Fruit fly (Drosophila melanogaster) whole organism, wandering third instar larva: ENCODE data around the gene rogdi.

Source experiments
- Abd-B ChIP-seq: fragments of >200 bp; optimal IDR thresholded peaks from 2 replicates; lab custom pipeline; 2017; ENCODE audit warnings: missing biosample characterization, missing genetic modification characterization
- CG9705 ChIP-seq: fragments of 200-800 bp; sonication (Bioruptor generic); optimal IDR thresholded peaks from 2 replicates; lab custom pipeline; 2018; ENCODE audit warnings: missing biosample characterization, mild to moderate bottlenecking, missing genetic modification characterization
- CrebA ChIP-seq: fragments of 200-800 bp; sonication (Bioruptor generic); optimal IDR thresholded peaks from 2 replicates; lab custom pipeline; 2016; ENCODE audit warnings: missing biosample characterization, mild to moderate bottlenecking, missing genetic modification characterization, borderline replicate concordance
- Dif ChIP-seq: fragments of 200-275, 200-300 bp; sonication (Bioruptor generic); optimal IDR thresholded peaks from 2 replicates; lab custom pipeline; 2018; ENCODE audit warnings: missing biosample characterization, missing genetic modification characterization; ENCODE audit not compliant: partially characterized antibody
- GATAd ChIP-seq: sonication (Bioruptor generic); optimal IDR thresholded peaks from 2 replicates; lab custom pipeline; 2016; ENCODE audit warnings: missing biosample characterization, missing genetic modification characterization
- HLH106 ChIP-seq: fragments of 200-800 bp; optimal IDR thresholded peaks from 3 replicates; lab custom pipeline; 2019; ENCODE audit warnings: missing biosample characterization, mild to moderate bottlenecking, missing genetic modification characterization, moderate library complexity
- Hnf4 ChIP-seq: fragments of 200-800 bp; sonication (Bioruptor generic); optimal IDR thresholded peaks from 2 replicates; lab custom pipeline; 2016; ENCODE audit warnings: missing biosample characterization, mild to moderate bottlenecking, missing genetic modification characterization
- Hr78 ChIP-seq: fragments of >200 bp; optimal IDR thresholded peaks from 2 replicates; lab custom pipeline; 2017; ENCODE audit warnings: missing biosample characterization, missing genetic modification characterization
- Hr83 ChIP-seq: fragments of 200-300 bp; sonication (Bioruptor generic); optimal IDR thresholded peaks from 2 replicates; lab custom pipeline; 2016; ENCODE audit warnings: missing biosample characterization, mild to moderate bottlenecking, missing genetic modification characterization, moderate library complexity; ENCODE audit not compliant: poor library complexity, severe bottlenecking
- Jra ChIP-seq: sonication (Bioruptor generic); optimal IDR thresholded peaks from 2 replicates; lab custom pipeline; 2016; ENCODE audit warnings: missing biosample characterization, missing genetic modification characterization
- Mio ChIP-seq: sonication (Bioruptor generic); optimal IDR thresholded peaks from 2 replicates; lab custom pipeline; 2016; ENCODE audit warnings: missing biosample characterization, missing genetic modification characterization
- Myc ChIP-seq: fragments of >200 bp; optimal IDR thresholded peaks from 2 replicates; lab custom pipeline; 2017
- N ChIP-seq: fragments of >200 bp; optimal IDR thresholded peaks from 2 replicates; lab custom pipeline; 2018; ENCODE audit warnings: missing biosample characterization, missing external identifiers, missing genetic modification characterization
- Rel ChIP-seq, 2 experiments: fragments of 200-800 bp; sonication (Bioruptor generic) in 1 of 2; optimal IDR thresholded peaks; 2 replicates in 1 of 2; 3 replicates in 1 of 2; lab custom pipeline; 2016 to 2019; ENCODE audit warnings: mild to moderate bottlenecking in 2 of 2, missing biosample characterization in 2 of 2, missing genetic modification characterization in 2 of 2, moderate library complexity in 1 of 2
- Sp1 ChIP-seq: fragments of 200-800 bp; sonication (Bioruptor generic); optimal IDR thresholded peaks from 3 replicates; lab custom pipeline; 2019; ENCODE audit warnings: missing biosample characterization, mild to moderate bottlenecking, missing genetic modification characterization, moderate library complexity
- Vsx2 ChIP-seq: fragments of 200-300, 225-300 bp; sonication (Bioruptor generic); optimal IDR thresholded peaks from 2 replicates; lab custom pipeline; 2018; ENCODE audit warnings: missing biosample characterization, missing genetic modification characterization; ENCODE audit not compliant: partially characterized antibody
- br ChIP-seq: fragments of 200-800 bp; sonication (Bioruptor generic); optimal IDR thresholded peaks from 2 replicates; lab custom pipeline; 2016; ENCODE audit warnings: missing biosample characterization, missing genetic modification characterization
- brk ChIP-seq: fragments of 200-800 bp; sonication (Bioruptor generic); optimal IDR thresholded peaks from 2 replicates; lab custom pipeline; 2016; ENCODE audit warnings: missing biosample characterization, mild to moderate bottlenecking, missing genetic modification characterization
- ey ChIP-seq: fragments of 200-800 bp; sonication (Bioruptor generic); optimal IDR thresholded peaks from 2 replicates; lab custom pipeline; 2016; ENCODE audit warnings: missing biosample characterization, missing genetic modification characterization
- h ChIP-seq: fragments of 200-800 bp; sonication (Bioruptor generic); optimal IDR thresholded peaks from 3 replicates; lab custom pipeline; 2016; ENCODE audit warnings: missing biosample characterization, mild to moderate bottlenecking, missing genetic modification characterization
- pan ChIP-seq: fragments of >200 bp; optimal IDR thresholded peaks from 2 replicates; lab custom pipeline; 2017
- rgr ChIP-seq: fragments of 200-800 bp; sonication (Bioruptor generic); optimal IDR thresholded peaks from 3 replicates; lab custom pipeline; 2016; ENCODE audit warnings: missing biosample characterization, mild to moderate bottlenecking, missing genetic modification characterization
- sage ChIP-seq: fragments of 200-800 bp; sonication (Bioruptor generic); optimal IDR thresholded peaks from 2 replicates; lab custom pipeline; 2016; ENCODE audit warnings: missing biosample characterization, mild to moderate bottlenecking, missing genetic modification characterization
- sv ChIP-seq: fragments of 200-800 bp; sonication (Bioruptor generic); optimal IDR thresholded peaks from 3 replicates; lab custom pipeline; 2016; ENCODE audit warnings: missing biosample characterization, missing genetic modification characterization
- tai ChIP-seq: sonication (Bioruptor generic); optimal IDR thresholded peaks from 2 replicates; lab custom pipeline; 2016; ENCODE audit warnings: missing biosample characterization, missing genetic modification characterization
- woc ChIP-seq: sonication (Bioruptor generic); optimal IDR thresholded peaks from 2 replicates; lab custom pipeline; 2016; ENCODE audit warnings: missing biosample characterization, mild to moderate bottlenecking, missing genetic modification characterization

Gene rogdi

dm6 chr3L:17049912-17050345 lies 617 bp downstream of the rogdi start:
- TF ChIP-seq ey, result no peak
- no peak for TF ChIP-seq Hr78 (GFP tag; lab: Kevin White, UChicago)
- peak; percentile 19 for TF ChIP-seq Sp1 (GFP tag; lab: Kevin White, UChicago)
- TF ChIP-seq h (GFP tag; lab: Kevin White, UChicago), result peak; percentile 49
- no peak for TF ChIP-seq brk (GFP tag; lab: Kevin White, UChicago)
- no peak for TF ChIP-seq Rel (GFP tag; optimal IDR thresholded peaks at IDR 0.05; lab: Kevin White, UChicago)
- peak; percentile 45 for TF ChIP-seq Rel (tag; optimal IDR thresholded peaks at IDR 0.05; lab: Kevin White, UChicago)

- TF ChIP-seq CrebA (GFP tag; lab: Kevin White, UChicago) (no peak), rgr (GFP tag; lab: Kevin White, UChicago) (peak; percentile 11), N (GFP tag; lab: Kevin White, UChicago) (no peak), Hnf4 (GFP tag; lab: Kevin White, UChicago) (peak; percentile 1), tai (GFP tag; lab: Kevin White, UChicago) (peak; percentile 52), Myc (peak; percentile 7), CG9705 (no peak)
- TF ChIP-seq, all 38 proteins: peak for 4
Observed at dm6 chr3L:17050661-17051452, 1.5 kb downstream of the rogdi start.

dm6 chr3L:17051472-17051871 lies 2.2 kb downstream of the rogdi start:
- TF ChIP-seq rgr (GFP tag; lab: Kevin White, UChicago) (no peak), Dif (GFP tag; lab: Kevin White, UChicago) (no peak), pan (lab: Kevin White, UChicago) (no peak), ey (no peak), br (no peak), Vsx2 (GFP tag; lab: Kevin White, UChicago) (no peak), tai (GFP tag; lab: Kevin White, UChicago) (no peak), Jra (no peak), GATAd (GFP tag; lab: Kevin White, UChicago) (no peak)
- TF ChIP-seq, all 38 proteins: peak for 0

- TF ChIP-seq Dif (GFP tag; lab: Kevin White, UChicago), result no peak
- TF ChIP-seq sv (GFP tag; lab: Kevin White, UChicago), result no peak
- TF ChIP-seq Rel (GFP tag; optimal IDR thresholded peaks at IDR 0.05; lab: Kevin White, UChicago), result no peak
- TF ChIP-seq Rel (tag; optimal IDR thresholded peaks at IDR 0.05; lab: Kevin White, UChicago), result no peak
- no peak for TF ChIP-seq CG9705
- TF ChIP-seq Sp1 (GFP tag; lab: Kevin White, UChicago), result no peak
- TF ChIP-seq Hr83 (GFP tag; lab: Kevin White, UChicago), result no peak
- no peak for TF ChIP-seq Abd-B (GFP tag; lab: Kevin White, UChicago)
- TF ChIP-seq GATAd (GFP tag; lab: Kevin White, UChicago), result no peak
- no peak for TF ChIP-seq Hr78 (GFP tag; lab: Kevin White, UChicago)
- no peak for TF ChIP-seq ey
- TF ChIP-seq h (GFP tag; lab: Kevin White, UChicago), result no peak
- no peak for TF ChIP-seq Mio (GFP tag; lab: Kevin White, UChicago)
- TF ChIP-seq sage (GFP tag; lab: Kevin White, UChicago), result no peak
Observed at dm6 chr3L:17052388-17052905, 3.1 kb downstream of the rogdi start.

- TF ChIP-seq HLH106 (tag; lab: Kevin White, UChicago) (no peak), woc (GFP tag; lab: Kevin White, UChicago) (no peak)
Observed at dm6 chr3L:17053932-17054331, 4.6 kb downstream of the rogdi start.

dm6 chr3L:17055467-17055877 lies 6.2 kb downstream of the rogdi start, which contains the start of gene CG7724:
CG7724 (plus strand) TSS chr3L:17055613.
- TF ChIP-seq GATAd (GFP tag; lab: Kevin White, UChicago) (no peak), Hnf4 (GFP tag; lab: Kevin White, UChicago) (no peak), Hr83 (GFP tag; lab: Kevin White, UChicago) (no peak), rgr (GFP tag; lab: Kevin White, UChicago) (no peak)
- TF ChIP-seq, all 38 proteins: peak for 0
